Worm (Caenorhabditis elegans): ENCODE results near the gene ZK632.11.

DNA sequence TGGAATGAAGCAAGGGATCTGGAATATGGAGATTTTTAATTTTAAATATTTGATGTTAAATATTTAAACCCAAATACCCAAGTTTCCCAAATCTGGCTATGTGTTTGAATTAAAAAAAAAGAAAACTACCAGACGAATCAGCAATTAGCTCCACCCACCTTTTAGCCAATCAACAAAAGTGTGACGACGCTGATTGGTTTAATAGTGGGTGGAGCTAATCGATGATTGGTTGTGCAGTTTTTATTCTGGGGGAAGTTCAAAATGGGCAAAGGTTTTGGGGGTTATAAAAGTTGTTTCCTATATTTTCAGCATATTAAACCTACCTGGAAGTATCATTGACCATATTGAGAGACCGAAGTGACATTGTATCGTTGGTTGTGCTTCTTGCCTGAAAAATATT, 46.8 kb downstream of the ZK632.11 start:
- no peak for TF ChIP-seq unc-39 (tag; optimal IDR thresholded peaks at IDR 0.05)
- TF ChIP-seq ama-1 (optimal IDR thresholded peaks at IDR 0.05): no peak
- TF ChIP-seq snpc-4 (tag; optimal IDR thresholded peaks at IDR 0.05): no peak
- no peak for TF ChIP-seq fos-1 (tag; optimal IDR thresholded peaks at IDR 0.05)
